Worm (Caenorhabditis elegans) whole organism, L3 larva: ENCODE results near the gene Y26G10.5.
A peak's percentile ranks its signal among the peaks of the same experiment; 100 is the strongest.

Experiments
- ZK546.5 ChIP-seq: sonication (generic microtip); optimal IDR thresholded peaks from 2 replicates; lab custom pipeline; 2017; ENCODE audit warnings: missing biosample characterization, missing genetic modification characterization
- aly-2 ChIP-seq: fragments of 150-350 bp; optimal IDR thresholded peaks from 2 replicates; lab custom pipeline; 2014; ENCODE audit warnings: missing biosample characterization, missing genetic modification characterization
- ama-1 ChIP-seq: fragments of 150-350 bp; optimal IDR thresholded peaks from 2 replicates; lab custom pipeline; 2018
- ceh-16 ChIP-seq: sonication (generic microtip); optimal IDR thresholded peaks from 2 replicates; lab custom pipeline; 2017; ENCODE audit warnings: missing biosample characterization, missing genetic modification characterization
- ceh-82 ChIP-seq: fragments of 150-350 bp; optimal IDR thresholded peaks from 2 replicates; lab custom pipeline; 2014; ENCODE audit warnings: missing biosample characterization, missing genetic modification characterization
- ceh-9 ChIP-seq: sonication (generic microtip); optimal IDR thresholded peaks from 2 replicates; lab custom pipeline; 2018; ENCODE audit warnings: missing biosample characterization, missing genetic modification characterization
- daf-12 ChIP-seq: fragments of 150-350 bp; optimal IDR thresholded peaks from 2 replicates; lab custom pipeline; 2014; ENCODE audit warnings: missing biosample characterization, missing genetic modification reagents, missing genetic modification characterization
- egl-27 ChIP-seq: sonication (generic microtip); optimal IDR thresholded peaks from 4 replicates; lab custom pipeline; 2017; ENCODE audit warnings: missing biosample characterization, missing genetic modification reagents, missing genetic modification characterization
- egl-5 ChIP-seq: fragments of 150-350 bp; optimal IDR thresholded peaks from 2 replicates; lab custom pipeline; 2017; ENCODE audit warnings: missing biosample characterization, missing genetic modification reagents, missing genetic modification characterization, inconsistent platforms
- elt-1 ChIP-seq: fragments of 150-350 bp; optimal IDR thresholded peaks from 2 replicates; lab custom pipeline; 2014; ENCODE audit warnings: missing biosample characterization, missing genetic modification characterization
- elt-2 ChIP-seq: sonication (generic microtip); optimal IDR thresholded peaks from 2 replicates; lab custom pipeline; 2016; ENCODE audit warnings: missing genetic modification reagents, mild to moderate bottlenecking, missing genetic modification characterization, missing compliant biosample characterization
- elt-3 ChIP-seq, 3 experiments: fragments of 150-350 bp in 1 of 3; sonication (generic microtip) in 2 of 3; optimal IDR thresholded peaks; 2 replicates in 2 of 3; 4 replicates in 1 of 3; lab custom pipeline; 2014 to 2017; ENCODE audit warnings: missing biosample characterization in 3 of 3, missing genetic modification characterization in 3 of 3
- fkh-10 ChIP-seq: sonication (generic microtip); optimal IDR thresholded peaks from 2 replicates; lab custom pipeline; 2017; ENCODE audit warnings: missing biosample characterization, missing genetic modification reagents, missing genetic modification characterization
- fkh-2 ChIP-seq: fragments of 150-350 bp; optimal IDR thresholded peaks from 2 replicates; lab custom pipeline; 2014; ENCODE audit warnings: missing biosample characterization, missing genetic modification reagents, missing genetic modification characterization
- fos-1 ChIP-seq: fragments of 150-350 bp; optimal IDR thresholded peaks from 2 replicates; lab custom pipeline; 2014; ENCODE audit warnings: missing biosample characterization, missing genetic modification characterization
- hmg-11 ChIP-seq: sonication (generic microtip); optimal IDR thresholded peaks from 2 replicates; lab custom pipeline; 2016; ENCODE audit warnings: missing genetic modification characterization, missing compliant biosample characterization
- jun-1 ChIP-seq: fragments of 150-350 bp; optimal IDR thresholded peaks from 2 replicates; lab custom pipeline; 2014; ENCODE audit warnings: missing biosample characterization, missing genetic modification reagents, missing genetic modification characterization
- lin-15B ChIP-seq: fragments of 150-350 bp; optimal IDR thresholded peaks from 2 replicates; lab custom pipeline; 2014; ENCODE audit warnings: missing biosample characterization, missing genetic modification characterization
- lin-39 ChIP-seq: fragments of 150-350 bp; optimal IDR thresholded peaks from 2 replicates; lab custom pipeline; 2018; ENCODE audit warnings: missing biosample characterization, missing genetic modification reagents, missing genetic modification characterization
- lsy-12 ChIP-seq: sonication (generic microtip); optimal IDR thresholded peaks from 2 replicates; lab custom pipeline; 2016; ENCODE audit warnings: mild to moderate bottlenecking, missing genetic modification characterization, missing compliant biosample characterization
- mdl-1 ChIP-seq: fragments of 150-350 bp; optimal IDR thresholded peaks from 2 replicates; lab custom pipeline; 2014; ENCODE audit warnings: missing biosample characterization, missing genetic modification characterization
- mml-1 ChIP-seq: fragments of 150-350 bp; sonication (generic microtip); optimal IDR thresholded peaks from 3 replicates; lab custom pipeline; 2014; ENCODE audit warnings: missing biosample characterization, missing genetic modification characterization
- nhr-11 ChIP-seq: fragments of 150-350 bp; optimal IDR thresholded peaks from 2 replicates; lab custom pipeline; 2014; ENCODE audit warnings: missing biosample characterization, missing genetic modification characterization
- nhr-12 ChIP-seq: fragments of 150-350 bp; optimal IDR thresholded peaks from 2 replicates; lab custom pipeline; 2014; ENCODE audit warnings: missing biosample characterization, missing genetic modification characterization
- nhr-23 ChIP-seq: fragments of 150-350 bp; optimal IDR thresholded peaks from 2 replicates; lab custom pipeline; 2014; ENCODE audit warnings: missing biosample characterization, missing genetic modification reagents, missing genetic modification characterization
- nhr-237 ChIP-seq: fragments of 150-350 bp; optimal IDR thresholded peaks from 2 replicates; lab custom pipeline; 2014; ENCODE audit warnings: missing biosample characterization, missing genetic modification characterization
- nhr-25 ChIP-seq: sonication (generic microtip); optimal IDR thresholded peaks from 2 replicates; lab custom pipeline; 2017; ENCODE audit warnings: missing biosample characterization, missing genetic modification characterization
- nhr-28 ChIP-seq: fragments of 150-350 bp; optimal IDR thresholded peaks from 2 replicates; lab custom pipeline; 2014; ENCODE audit warnings: missing biosample characterization, missing genetic modification characterization
- nhr-43 ChIP-seq: sonication (generic microtip); optimal IDR thresholded peaks from 2 replicates; lab custom pipeline; 2016; ENCODE audit warnings: mild to moderate bottlenecking, missing genetic modification characterization, missing compliant biosample characterization; ENCODE audit not compliant: poor library complexity, severe bottlenecking
- nhr-76 ChIP-seq: fragments of 150-350 bp; sonication (generic microtip); optimal IDR thresholded peaks from 5 replicates; lab custom pipeline; 2014; ENCODE audit warnings: missing biosample characterization, missing genetic modification characterization
- nhr-77 ChIP-seq: fragments of 150-350 bp; optimal IDR thresholded peaks from 2 replicates; lab custom pipeline; 2014; ENCODE audit warnings: missing biosample characterization, missing genetic modification characterization
- pha-4 ChIP-seq: fragments of 150-350 bp; optimal IDR thresholded peaks from 2 replicates; lab custom pipeline; 2014; ENCODE audit warnings: missing biosample characterization, missing genetic modification reagents, missing genetic modification characterization
- pqm-1 ChIP-seq: fragments of 150-350 bp; optimal IDR thresholded peaks from 2 replicates; lab custom pipeline; 2017; ENCODE audit warnings: missing biosample characterization, missing genetic modification characterization, inconsistent platforms
- sea-2 ChIP-seq: fragments of 150-350 bp; sonication (generic microtip); optimal IDR thresholded peaks from 4 replicates; lab custom pipeline; 2014; ENCODE audit warnings: missing biosample characterization, missing genetic modification reagents, missing genetic modification characterization
- skn-1 ChIP-seq: fragments of 150-350 bp; optimal IDR thresholded peaks from 2 replicates; lab custom pipeline; 2014; ENCODE audit warnings: missing biosample characterization, missing genetic modification characterization
- snpc-4 ChIP-seq: fragments of 150-350 bp; optimal IDR thresholded peaks from 2 replicates; lab custom pipeline; 2014; ENCODE audit warnings: missing biosample characterization, missing genetic modification characterization
- tbx-2 ChIP-seq: sonication (generic microtip); optimal IDR thresholded peaks from 2 replicates; lab custom pipeline; 2016; ENCODE audit warnings: mild to moderate bottlenecking, missing genetic modification characterization, missing compliant biosample characterization
- unc-39 ChIP-seq: sonication (generic microtip); optimal IDR thresholded peaks from 4 replicates; lab custom pipeline; 2017; ENCODE audit warnings: missing biosample characterization, missing genetic modification characterization
- unc-62 ChIP-seq: fragments of 150-350 bp; sonication (generic microtip); optimal IDR thresholded peaks from 4 replicates; lab custom pipeline; 2014; ENCODE audit warnings: missing biosample characterization, missing genetic modification reagents, missing genetic modification characterization
- zag-1 ChIP-seq: fragments of 150-350 bp; optimal IDR thresholded peaks from 2 replicates; lab custom pipeline; 2014; ENCODE audit warnings: missing biosample characterization, missing genetic modification characterization
- ztf-11 ChIP-seq: fragments of 150-350 bp; optimal IDR thresholded peaks from 2 replicates; lab custom pipeline; 2014; ENCODE audit warnings: missing biosample characterization, missing genetic modification characterization
- ztf-4 ChIP-seq: fragments of 150-350 bp; optimal IDR thresholded peaks from 2 replicates; lab custom pipeline; 2014; ENCODE audit warnings: missing biosample characterization, missing genetic modification characterization

Gene Y26G10.5

ce11 chrV:17732516-17732915 lies 31.9 kb upstream of the Y26G10.5 start, which contains the start of gene twk-42:
Gene twk-42 (minus strand): TSS chrV:17732616.
- TF ChIP-seq skn-1 (tag; lab: Kevin White, UChicago) (no peak), aly-2 (tag; lab: Kevin White, UChicago) (no peak), egl-27 (tag; lab: Kevin White, UChicago) (no peak), pqm-1 (tag; lab: Kevin White, UChicago) (no peak), snpc-4 (no peak), nhr-23 (tag; lab: Kevin White, UChicago) (no peak), lin-15B (tag; lab: Kevin White, UChicago) (no peak), ceh-16 (tag; lab: Kevin White, UChicago) (no peak), ztf-11 (tag; lab: Kevin White, UChicago) (no peak), daf-12 (tag; lab: Kevin White, UChicago) (no peak)
- TF ChIP-seq, all 47 proteins: peak for 0

ce11 chrV:17728757-17729156 lies 28.1 kb upstream of the Y26G10.5 start:
- TF ChIP-seq nhr-11 (tag; lab: Kevin White, UChicago) (peak; percentile 58), lin-39 (tag; lab: Kevin White, UChicago) (peak; percentile 51), zag-1 (tag; lab: Kevin White, UChicago) (no peak), egl-5 (tag; lab: Kevin White, UChicago) (peak; percentile 57)

- TF ChIP-seq nhr-12 (tag; lab: Kevin White, UChicago) (no peak), zag-1 (tag; lab: Kevin White, UChicago) (no peak), egl-5 (tag; lab: Kevin White, UChicago) (no peak), snpc-4 (no peak), nhr-43 (tag; lab: Kevin White, UChicago) (no peak), nhr-76 (tag; lab: Kevin White, UChicago) (no peak), nhr-25 (tag; lab: Kevin White, UChicago) (no peak), elt-2 (tag; lab: Kevin White, UChicago) (no peak), ama-1 (no peak), nhr-77 (no peak), mdl-1 (tag; lab: Kevin White, UChicago) (no peak), ceh-16 (tag; lab: Kevin White, UChicago) (no peak), ceh-9 (tag; lab: Kevin White, UChicago) (no peak), ztf-4 (no peak), unc-62 (GFP tag; lab: Kevin White, UChicago) (no peak), elt-3 (tag; optimal IDR thresholded peaks at IDR 0.05; lab: Kevin White, UChicago) (no peak), ZK546.5 (tag; lab: Kevin White, UChicago) (no peak)
Measured at ce11 chrV:17728336-17728735, 27.7 kb upstream of the Y26G10.5 start.

DNA sequence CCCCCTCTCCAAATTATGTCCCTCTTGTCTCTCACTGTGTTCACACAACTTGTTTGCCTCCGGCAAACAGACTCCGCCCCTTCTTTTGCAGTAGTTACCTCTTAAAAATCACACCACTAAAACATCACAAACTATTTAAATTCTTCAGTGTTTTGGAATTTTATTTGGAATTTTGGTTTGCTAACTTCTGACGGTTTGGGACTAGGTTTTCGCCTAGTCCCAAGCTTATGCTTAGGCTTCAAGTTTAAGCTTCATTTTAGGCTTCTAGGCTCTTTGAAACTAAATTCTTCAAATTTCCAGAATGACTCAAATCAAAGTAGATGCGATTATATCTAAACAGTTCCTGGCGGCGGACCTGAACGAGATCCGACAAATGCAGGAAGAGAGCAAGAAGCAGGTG lies 24.1 kb upstream of the Y26G10.5 start, which contains the start of gene fat-5:
Gene fat-5, plus strand, starts transcription at position 301 of the 400 bp plus-strand sequence.
- no peak for TF ChIP-seq nhr-11 (tag; lab: Kevin White, UChicago)
- TF ChIP-seq lin-15B (tag; lab: Kevin White, UChicago): no peak
- no peak for TF ChIP-seq ceh-9 (tag; lab: Kevin White, UChicago)
- no peak for TF ChIP-seq lsy-12 (tag; lab: Kevin White, UChicago)
- no peak for TF ChIP-seq skn-1 (tag; lab: Kevin White, UChicago)
- TF ChIP-seq tbx-2 (tag; lab: Kevin White, UChicago): no peak
- no peak for TF ChIP-seq hmg-11 (tag; lab: Kevin White, UChicago)
- no peak for TF ChIP-seq nhr-25 (tag; lab: Kevin White, UChicago)
- no peak for TF ChIP-seq sea-2 (GFP tag; lab: Kevin White, UChicago)
- TF ChIP-seq ztf-11 (tag; lab: Kevin White, UChicago): no peak
- no peak for TF ChIP-seq jun-1 (tag; lab: Kevin White, UChicago)

ce11 chrV:17723142-17723781 lies 22.6 kb upstream of the Y26G10.5 start:
- TF ChIP-seq fos-1 (tag; lab: Kevin White, UChicago) (no peak), egl-5 (tag; lab: Kevin White, UChicago) (no peak), nhr-237 (no peak), nhr-12 (tag; lab: Kevin White, UChicago) (no peak), elt-1 (tag; lab: Kevin White, UChicago) (no peak), nhr-25 (tag; lab: Kevin White, UChicago) (no peak), ceh-82 (no peak), tbx-2 (tag; lab: Kevin White, UChicago) (no peak), elt-2 (tag; lab: Kevin White, UChicago) (peak; percentile 52), lin-15B (tag; lab: Kevin White, UChicago) (no peak), nhr-28 (tag; lab: Kevin White, UChicago) (no peak), egl-27 (tag; lab: Kevin White, UChicago) (no peak), zag-1 (tag; lab: Kevin White, UChicago) (no peak), pqm-1 (tag; lab: Kevin White, UChicago) (peak; percentile 58), lsy-12 (tag; lab: Kevin White, UChicago) (no peak), ceh-16 (tag; lab: Kevin White, UChicago) (no peak), unc-39 (tag; lab: Kevin White, UChicago) (no peak), ceh-9 (tag; lab: Kevin White, UChicago) (no peak), mml-1 (tag; lab: Kevin White, UChicago) (no peak), fkh-10 (GFP tag; lab: Kevin White, UChicago) (no peak), pha-4 (peak; percentile 20), nhr-23 (tag; lab: Kevin White, UChicago) (peak; percentile 8), aly-2 (tag; lab: Kevin White, UChicago) (no peak), fkh-2 (tag; lab: Kevin White, UChicago) (no peak), ztf-4 (no peak)
